Fruit fly (Drosophila melanogaster) whole organism, pupa: ENCODE results near the gene CG13946.

Experiments used
- CG10348 ChIP-seq: fragments of 200-800 bp; sonication (Bioruptor generic); IDR thresholded peaks from 2 replicates; pipeline ENCODE4 v1.3.6; 2022; ENCODE audit warnings: missing biosample characterization, missing genetic modification characterization
- CG12605 ChIP-seq: fragments of 200-800 bp; sonication (Bioruptor generic); IDR thresholded peaks from 2 replicates; pipeline ENCODE4 v1.3.6; 2022; ENCODE audit warnings: missing biosample characterization, missing genetic modification characterization
- CG13204 ChIP-seq: fragments of 200-800 bp; sonication (Bioruptor generic); optimal IDR thresholded peaks from 2 replicates; lab custom pipeline; 2018; ENCODE audit warnings: missing biosample characterization, mild to moderate bottlenecking, missing genetic modification characterization, moderate library complexity
- CG14655 ChIP-seq: fragments of 200-800 bp; sonication (Bioruptor generic); optimal IDR thresholded peaks from 3 replicates; lab custom pipeline; 2017; ENCODE audit warnings: mild to moderate bottlenecking, missing biosample characterization, missing genetic modification reagents, missing genetic modification characterization
- CG15710 ChIP-seq: fragments of 200-800 bp; sonication (Bioruptor generic); optimal IDR thresholded peaks from 2 replicates; lab custom pipeline; 2018; ENCODE audit warnings: missing biosample characterization, mild to moderate bottlenecking, missing genetic modification characterization, moderate library complexity
- CG17806 ChIP-seq: fragments of 200-800 bp; sonication (Bioruptor generic); optimal IDR thresholded peaks from 2 replicates; lab custom pipeline; 2018; ENCODE audit warnings: missing biosample characterization, mild to moderate bottlenecking, missing genetic modification characterization, moderate library complexity
- CG32121 ChIP-seq: fragments of 200-800 bp; sonication (Bioruptor generic); IDR thresholded peaks from 2 replicates; pipeline ENCODE4 v1.3.6; 2022; ENCODE audit warnings: missing biosample characterization, missing genetic modification characterization
- CG34367 ChIP-seq: fragments of 200-800 bp; sonication (Bioruptor generic); optimal IDR thresholded peaks from 2 replicates; lab custom pipeline; 2018; ENCODE audit warnings: missing biosample characterization, mild to moderate bottlenecking, missing genetic modification characterization
- CG4496 ChIP-seq: fragments of 200-800 bp; sonication (Bioruptor generic); IDR thresholded peaks from 3 replicates; pipeline ENCODE4 v1.3.6; 2022; ENCODE audit warnings: missing biosample characterization, missing genetic modification characterization
- CG8159 ChIP-seq: fragments of 200-800 bp; sonication (Bioruptor generic); optimal IDR thresholded peaks from 3 replicates; lab custom pipeline; 2018; ENCODE audit warnings: missing biosample characterization, mild to moderate bottlenecking, missing genetic modification characterization, moderate library complexity
- CG8301 ChIP-seq: fragments of 200-800 bp; sonication (Bioruptor generic); optimal IDR thresholded peaks from 2 replicates; lab custom pipeline; 2018; ENCODE audit warnings: missing biosample characterization, mild to moderate bottlenecking, missing genetic modification characterization
- CG9948 ChIP-seq: fragments of 200-800 bp; sonication (Bioruptor generic); optimal IDR thresholded peaks from 2 replicates; lab custom pipeline; 2018; ENCODE audit warnings: missing biosample characterization, mild to moderate bottlenecking, missing genetic modification characterization, moderate library complexity
- D1 ChIP-seq: fragments of 200-800 bp; sonication (Bioruptor generic); optimal IDR thresholded peaks from 2 replicates; lab custom pipeline; 2018; ENCODE audit warnings: missing biosample characterization, mild to moderate bottlenecking, missing genetic modification characterization, moderate library complexity
- EcR ChIP-seq: fragments of 200-800 bp; sonication (Bioruptor generic); optimal IDR thresholded peaks from 3 replicates; lab custom pipeline; 2019; ENCODE audit warnings: missing biosample characterization, missing genetic modification characterization, mild to moderate bottlenecking, moderate library complexity, missing genetic modification reagents
- Ets98B ChIP-seq: fragments of 200-800 bp; sonication (Bioruptor generic); IDR thresholded peaks from 2 replicates; pipeline ENCODE4 v1.3.6; 2022; ENCODE audit warnings: missing biosample characterization, missing genetic modification characterization
- Pif1A ChIP-seq: fragments of 200-800 bp; sonication (Bioruptor generic); optimal IDR thresholded peaks from 3 replicates; lab custom pipeline; 2016; ENCODE audit warnings: missing biosample characterization, missing genetic modification characterization
- Pif1B ChIP-seq: fragments of 200-800 bp; sonication (Bioruptor generic); optimal IDR thresholded peaks from 3 replicates; lab custom pipeline; 2016; ENCODE audit warnings: missing biosample characterization, missing genetic modification characterization
- Snoo ChIP-seq: fragments of 200-800 bp; sonication (Bioruptor generic); optimal IDR thresholded peaks from 3 replicates; lab custom pipeline; 2017; ENCODE audit warnings: missing biosample characterization, mild to moderate bottlenecking, missing genetic modification characterization, inconsistent platforms
- fd96Ca ChIP-seq: fragments of 200-800 bp; sonication (Bioruptor generic); IDR thresholded peaks from 3 replicates; pipeline ENCODE4 v1.3.6; 2022; ENCODE audit warnings: missing biosample characterization, missing genetic modification characterization
- gl ChIP-seq: fragments of 200-800 bp; sonication (Bioruptor generic); optimal IDR thresholded peaks from 2 replicates; lab custom pipeline; 2018; ENCODE audit warnings: missing biosample characterization, mild to moderate bottlenecking, missing genetic modification characterization
- rn ChIP-seq: fragments of 200-800 bp; sonication (Bioruptor generic); IDR thresholded peaks from 2 replicates; pipeline ENCODE4 v1.3.6; 2022; ENCODE audit warnings: missing biosample characterization, missing genetic modification characterization

Gene CG13946

DNA sequence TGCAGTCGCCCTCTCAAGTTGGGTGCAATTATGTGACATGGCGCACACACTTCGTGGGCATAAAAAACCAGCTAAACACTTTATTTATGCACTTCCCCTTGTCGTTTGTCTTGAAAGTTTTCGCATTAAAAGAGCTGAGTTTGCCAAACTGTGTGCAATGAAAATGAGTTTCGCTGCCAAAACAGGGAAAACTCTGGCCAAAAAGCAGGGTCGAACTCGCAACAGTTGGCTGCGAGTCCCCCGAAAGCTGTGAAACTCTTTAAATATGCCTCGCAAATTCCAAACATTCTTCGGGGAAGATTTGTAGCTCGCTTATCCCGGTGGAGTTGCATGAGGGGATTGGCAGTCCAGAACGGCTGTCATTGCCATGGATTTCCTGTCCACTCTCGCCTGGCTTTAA is 3.8 kb downstream of the CG13946 start, which contains the start of gene Gr21a:
TSS of gene Gr21a (plus strand) at position 301 of the 400 bp plus-strand sequence.
- TF ChIP-seq CG12605 (no peak), CG15710 (no peak), EcR (GFP tag; lab: Kevin White, UChicago) (no peak), CG14655 (no peak), CG17806 (tag; lab: Kevin White, UChicago) (no peak), CG32121 (GFP tag; lab: Robert Waterston, UW) (no peak), Pif1B (GFP tag; lab: Kevin White, UChicago) (no peak), rn (no peak), CG9948 (tag; lab: Kevin White, UChicago) (no peak), CG10348 (GFP tag; lab: Robert Waterston, UW) (no peak), CG4496 (GFP tag; lab: Robert Waterston, UW) (no peak), CG8159 (tag; lab: Kevin White, UChicago) (no peak), fd96Ca (GFP tag; lab: Robert Waterston, UW) (no peak), Pif1A (GFP tag; lab: Kevin White, UChicago) (no peak), D1 (tag; lab: Kevin White, UChicago) (no peak), CG8301 (no peak), CG34367 (tag; lab: Kevin White, UChicago) (no peak), CG13204 (no peak), Snoo (tag; lab: Kevin White, UChicago) (no peak), gl (tag; lab: Kevin White, UChicago) (no peak)

DNA sequence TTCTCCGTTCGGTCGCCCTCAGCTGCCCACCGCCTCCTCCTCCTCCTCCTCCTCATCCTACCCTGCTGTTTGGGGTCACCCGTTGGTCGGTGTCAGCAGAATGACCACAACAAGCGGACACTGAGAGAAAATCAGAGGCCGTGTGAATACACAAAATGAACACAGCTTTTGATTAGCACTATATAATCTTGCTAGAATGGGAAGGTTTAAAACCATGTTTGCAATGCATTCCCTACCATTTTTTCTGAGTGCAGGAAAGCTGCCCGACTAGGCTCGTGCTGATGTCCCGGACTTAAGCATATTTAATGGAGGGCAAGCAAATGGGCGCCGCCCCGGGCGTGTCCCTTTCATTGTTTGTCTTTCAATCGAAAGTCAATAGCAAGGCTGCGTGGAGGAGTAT is 4.5 kb downstream of the CG13946 start:
- TF ChIP-seq EcR (GFP tag; lab: Kevin White, UChicago), result no peak
- TF ChIP-seq CG8159 (tag; lab: Kevin White, UChicago), result no peak
- no peak for TF ChIP-seq CG12605
- TF ChIP-seq gl (tag; lab: Kevin White, UChicago), result no peak
- no peak for TF ChIP-seq Ets98B (GFP tag; lab: Robert Waterston, UW)
- TF ChIP-seq D1 (tag; lab: Kevin White, UChicago), result no peak
- no peak for TF ChIP-seq CG4496 (GFP tag; lab: Robert Waterston, UW)

DNA sequence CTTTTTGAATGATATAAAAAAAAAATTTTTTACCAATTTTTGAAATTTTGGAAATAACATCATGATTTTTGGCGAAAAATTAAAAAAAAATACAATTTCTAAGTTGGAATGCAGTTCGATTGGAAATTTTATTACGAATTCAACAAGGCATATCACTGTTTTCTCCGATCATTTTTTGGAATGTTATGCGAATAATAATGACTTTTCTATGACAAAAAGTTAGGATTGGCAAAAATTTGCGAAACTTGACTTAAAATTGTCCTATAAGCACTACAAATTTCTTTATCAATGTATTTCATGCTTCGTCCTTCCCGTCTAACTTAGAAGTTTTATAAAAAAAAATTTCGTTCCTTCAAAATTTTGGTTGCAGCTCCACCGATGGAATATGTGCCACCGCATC is 7.7 kb downstream of the CG13946 start, which contains the start of gene CG3544:
TSS of gene CG3544 (plus strand) at position 301 of the 400 bp plus-strand sequence.
- TF ChIP-seq rn (no peak), CG34367 (tag; lab: Kevin White, UChicago) (no peak), Snoo (tag; lab: Kevin White, UChicago) (no peak), fd96Ca (GFP tag; lab: Robert Waterston, UW) (no peak), Ets98B (GFP tag; lab: Robert Waterston, UW) (no peak), Pif1B (GFP tag; lab: Kevin White, UChicago) (no peak), CG8159 (tag; lab: Kevin White, UChicago) (no peak), CG9948 (tag; lab: Kevin White, UChicago) (no peak), CG10348 (GFP tag; lab: Robert Waterston, UW) (no peak), CG12605 (no peak), D1 (tag; lab: Kevin White, UChicago) (no peak), gl (tag; lab: Kevin White, UChicago) (no peak), CG17806 (tag; lab: Kevin White, UChicago) (no peak), EcR (GFP tag; lab: Kevin White, UChicago) (no peak), CG8301 (no peak), CG4496 (GFP tag; lab: Robert Waterston, UW) (no peak), CG32121 (GFP tag; lab: Robert Waterston, UW) (no peak), CG13204 (no peak), Pif1A (GFP tag; lab: Kevin White, UChicago) (no peak), CG15710 (no peak)

DNA sequence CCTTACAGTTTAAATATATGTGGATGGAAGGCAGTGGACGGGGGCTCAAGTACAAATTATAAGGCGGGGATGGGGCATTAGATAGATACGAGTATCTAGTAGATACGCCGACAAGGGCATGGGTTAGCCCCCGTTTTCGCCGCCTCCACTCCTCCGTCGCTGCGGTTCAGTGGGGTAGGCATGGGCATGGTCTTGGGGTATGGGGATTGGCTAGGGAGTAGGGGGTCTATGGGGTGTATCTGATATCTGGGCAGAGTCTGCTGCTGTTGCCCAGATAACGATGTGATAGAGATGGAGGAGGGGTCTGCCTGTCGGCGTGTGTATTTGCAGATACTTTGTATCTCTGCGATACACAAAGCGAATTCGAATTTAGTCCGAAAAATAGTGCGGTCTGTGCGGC is 13.6 kb downstream of the CG13946 start:
- TF ChIP-seq rn (no peak), CG4496 (GFP tag; lab: Robert Waterston, UW) (no peak), fd96Ca (GFP tag; lab: Robert Waterston, UW) (no peak), Snoo (tag; lab: Kevin White, UChicago) (no peak), Ets98B (GFP tag; lab: Robert Waterston, UW) (no peak), CG13204 (no peak), Pif1A (GFP tag; lab: Kevin White, UChicago) (no peak), CG8301 (no peak), CG12605 (no peak), CG9948 (tag; lab: Kevin White, UChicago) (no peak)

- TF ChIP-seq gl (tag; lab: Kevin White, UChicago) (no peak), Snoo (tag; lab: Kevin White, UChicago) (no peak), CG17806 (tag; lab: Kevin White, UChicago) (no peak), EcR (GFP tag; lab: Kevin White, UChicago) (no peak), Pif1A (GFP tag; lab: Kevin White, UChicago) (no peak)
Observed at dm6 chr2L:790698-791097, 14.4 kb downstream of the CG13946 start, which contains the start of gene Pkg21D. Gene Pkg21D, minus strand, starts transcription at chr2L:790798.

- no peak for TF ChIP-seq Ets98B (GFP tag; lab: Robert Waterston, UW)
- TF ChIP-seq CG14655, result no peak
- no peak for TF ChIP-seq Pif1B (GFP tag; lab: Kevin White, UChicago)
- TF ChIP-seq rn, result no peak
- TF ChIP-seq CG9948 (tag; lab: Kevin White, UChicago), result no peak
- no peak for TF ChIP-seq CG4496 (GFP tag; lab: Robert Waterston, UW)
- no peak for TF ChIP-seq CG12605
- TF ChIP-seq CG13204, result no peak
- TF ChIP-seq, all 21 proteins: peak for 0
Observed at dm6 chr2L:810277-810676, 33.9 kb downstream of the CG13946 start, which contains the start of gene Nnf1b. Gene Nnf1b, plus strand, starts transcription at chr2L:810577.
